Fruit fly (Drosophila melanogaster) whole organism, embryonic: ENCODE results near the gene CG15332.
A peak's percentile ranks its signal among the peaks of the same experiment; 100 is the strongest.

Experiments
- ATbp ChIP-seq: fragments of 200-800 bp; sonication (Bioruptor generic); optimal IDR thresholded peaks from 2 replicates; lab custom pipeline; 2017; ENCODE audit warnings: missing biosample characterization, mild to moderate bottlenecking, missing genetic modification characterization, missing genetic modification reagents
- Adf1 ChIP-seq: fragments of 200-800 bp; sonication (Bioruptor generic); IDR thresholded peaks from 2 replicates; pipeline ENCODE4 v1.3.6; 2022; ENCODE audit warnings: missing biosample characterization, missing genetic modification characterization
- Antp ChIP-seq: fragments of 200-800 bp; sonication (Bioruptor generic); optimal IDR thresholded peaks from 3 replicates; lab custom pipeline; 2016; ENCODE audit warnings: missing biosample characterization, missing genetic modification characterization
- Atf-2 ChIP-seq: fragments of 200-800 bp; sonication (Bioruptor generic); optimal IDR thresholded peaks from 2 replicates; lab custom pipeline; 2016; ENCODE audit warnings: missing biosample characterization, missing genetic modification characterization
- Atf3 ChIP-seq: fragments of 200-800 bp; sonication (Bioruptor generic); optimal IDR thresholded peaks from 3 replicates; lab custom pipeline; 2016; ENCODE audit warnings: missing biosample characterization, missing genetic modification characterization
- B-H2 ChIP-seq: fragments of 200-800 bp; sonication (Bioruptor generic); optimal IDR thresholded peaks from 2 replicates; lab custom pipeline; 2018; ENCODE audit warnings: missing biosample characterization, mild to moderate bottlenecking, missing genetic modification characterization
- Bgb ChIP-seq: fragments of 200-800 bp; sonication (Bioruptor generic); IDR thresholded peaks from 2 replicates; pipeline ENCODE4 v1.3.6; 2022; ENCODE audit warnings: missing biosample characterization, missing genetic modification characterization; ENCODE audit not compliant: partially characterized antibody
- C15 ChIP-seq: fragments of 200-800 bp; sonication (Bioruptor generic); IDR thresholded peaks from 3 replicates; pipeline ENCODE4 v1.3.6; 2022; ENCODE audit warnings: missing biosample characterization, missing genetic modification characterization
- CG10209 ChIP-seq: fragments of 200-800 bp; sonication (Bioruptor generic); optimal IDR thresholded peaks from 3 replicates; lab custom pipeline; 2017; ENCODE audit warnings: missing biosample characterization, mild to moderate bottlenecking, missing genetic modification characterization, missing genetic modification reagents
- CG10267 ChIP-seq: fragments of 200-800 bp; sonication (Bioruptor generic); optimal IDR thresholded peaks from 2 replicates; lab custom pipeline; 2018; ENCODE audit warnings: missing biosample characterization, mild to moderate bottlenecking, missing genetic modification characterization, moderate library complexity
- CG10462 ChIP-seq: fragments of 200-800 bp; sonication (Bioruptor generic); optimal IDR thresholded peaks from 2 replicates; lab custom pipeline; 2016; ENCODE audit warnings: missing biosample characterization, missing genetic modification characterization
- CG10565 ChIP-seq: fragments of 200-800 bp; sonication (Bioruptor generic); optimal IDR thresholded peaks from 3 replicates; lab custom pipeline; 2016; ENCODE audit warnings: missing biosample characterization, mild to moderate bottlenecking, missing genetic modification characterization
- CG12942 ChIP-seq: fragments of 200-800 bp; sonication (Bioruptor generic); optimal IDR thresholded peaks from 3 replicates; lab custom pipeline; 2016; ENCODE audit warnings: missing biosample characterization, missing genetic modification characterization
- CG1602 ChIP-seq: fragments of 200-800 bp; sonication (Bioruptor generic); optimal IDR thresholded peaks from 3 replicates; lab custom pipeline; 2016; ENCODE audit warnings: missing biosample characterization, missing genetic modification characterization
- CG16863 ChIP-seq: fragments of 200-800 bp; sonication (Bioruptor generic); optimal IDR thresholded peaks from 3 replicates; lab custom pipeline; 2016; ENCODE audit warnings: missing biosample characterization, missing genetic modification characterization
- CG1792 ChIP-seq: fragments of 200-800 bp; sonication (Bioruptor generic); optimal IDR thresholded peaks from 2 replicates; lab custom pipeline; 2016; ENCODE audit warnings: missing biosample characterization, missing genetic modification characterization
- CG2202 ChIP-seq: fragments of 200-800 bp; sonication (Bioruptor generic); optimal IDR thresholded peaks from 2 replicates; lab custom pipeline; 2018; ENCODE audit warnings: missing biosample characterization, mild to moderate bottlenecking, missing genetic modification characterization
- CG2678 ChIP-seq: fragments of 200-800 bp; sonication (Bioruptor generic); optimal IDR thresholded peaks from 3 replicates; lab custom pipeline; 2019; ENCODE audit warnings: missing biosample characterization, mild to moderate bottlenecking, missing genetic modification characterization, moderate library complexity
- CG31365 ChIP-seq: fragments of 200-800 bp; sonication (Bioruptor generic); optimal IDR thresholded peaks from 2 replicates; lab custom pipeline; 2018; ENCODE audit warnings: missing biosample characterization, mild to moderate bottlenecking, missing genetic modification characterization
- CG3281 ChIP-seq: fragments of 200-800 bp; sonication (Bioruptor generic); optimal IDR thresholded peaks from 3 replicates; lab custom pipeline; 2017; ENCODE audit warnings: missing biosample characterization, mild to moderate bottlenecking, missing genetic modification characterization
- CG4360 ChIP-seq: fragments of 200-800 bp; sonication (Bioruptor generic); IDR thresholded peaks from 2 replicates; pipeline ENCODE4 v1.3.6; 2022; ENCODE audit warnings: missing biosample characterization, missing genetic modification characterization
- CG6175 ChIP-seq: fragments of 200-800 bp; sonication (Bioruptor generic); IDR thresholded peaks from 3 replicates; pipeline ENCODE4 v1.3.6; 2022; ENCODE audit warnings: missing biosample characterization, missing genetic modification characterization
- CG8924 ChIP-seq: fragments of 200-800 bp; optimal IDR thresholded peaks from 3 replicates; lab custom pipeline; 2019; ENCODE audit warnings: missing biosample characterization, mild to moderate bottlenecking, missing genetic modification characterization, moderate library complexity
- D ChIP-seq, 2 experiments: fragments of 200-800 bp in 1 of 2; fragments of >200 bp in 1 of 2; sonication (Bioruptor generic) in 1 of 2; optimal IDR thresholded peaks; 2 replicates in 1 of 2; 3 replicates in 1 of 2; lab custom pipeline; 2017; ENCODE audit warnings: mild to moderate bottlenecking in 1 of 2, missing biosample characterization in 1 of 2, missing genetic modification characterization in 1 of 2, missing genetic modification reagents in 1 of 2
- ERR ChIP-seq: fragments of 200-800 bp; sonication (Bioruptor generic); optimal IDR thresholded peaks from 2 replicates; lab custom pipeline; 2016; ENCODE audit warnings: missing biosample characterization, missing genetic modification characterization
- Hr51 ChIP-seq, 2 experiments: fragments of 200-800 bp; sonication (Bioruptor generic); optimal IDR thresholded peaks; 2 replicates in 1 of 2; 3 replicates in 1 of 2; lab custom pipeline; 2016 to 2018; ENCODE audit warnings: missing biosample characterization in 2 of 2, missing genetic modification characterization in 2 of 2, mild to moderate bottlenecking in 1 of 2, moderate library complexity in 1 of 2
- Hsf ChIP-seq: fragments of 200-800 bp; sonication (Bioruptor generic); optimal IDR thresholded peaks from 3 replicates; lab custom pipeline; 2016; ENCODE audit warnings: missing biosample characterization, missing genetic modification characterization
- Meics ChIP-seq: fragments of 200-800 bp; sonication (Bioruptor generic); optimal IDR thresholded peaks from 2 replicates; lab custom pipeline; 2017; ENCODE audit warnings: missing biosample characterization, mild to moderate bottlenecking, missing genetic modification characterization
- Side ChIP-seq: fragments of 200-800 bp; sonication (Bioruptor generic); optimal IDR thresholded peaks from 2 replicates; lab custom pipeline; 2016; ENCODE audit warnings: missing biosample characterization, missing genetic modification characterization
- Sox100B ChIP-seq: fragments of 200-800 bp; sonication (Bioruptor generic); optimal IDR thresholded peaks from 3 replicates; lab custom pipeline; 2018; ENCODE audit warnings: missing biosample characterization, mild to moderate bottlenecking, missing genetic modification characterization
- Sry-δ ChIP-seq: fragments of 200-800 bp; sonication (Bioruptor generic); optimal IDR thresholded peaks from 2 replicates; lab custom pipeline; 2016; ENCODE audit warnings: missing biosample characterization, missing genetic modification characterization
- Ssrp ChIP-seq: fragments of 200-800 bp; sonication (Bioruptor generic); optimal IDR thresholded peaks from 2 replicates; lab custom pipeline; 2018; ENCODE audit warnings: missing biosample characterization, mild to moderate bottlenecking, missing genetic modification characterization, moderate library complexity
- Usf ChIP-seq: fragments of 200-800 bp; sonication (Bioruptor generic); optimal IDR thresholded peaks from 2 replicates; lab custom pipeline; 2017; ENCODE audit warnings: missing genotype, missing biosample characterization, missing genetic modification characterization
- ab ChIP-seq: fragments of 200-800 bp; sonication (Bioruptor generic); optimal IDR thresholded peaks from 2 replicates; lab custom pipeline; 2016; ENCODE audit warnings: missing biosample characterization, missing genetic modification characterization
- bsh ChIP-seq, 2 experiments: fragments of 200-800 bp; sonication (Bioruptor generic); optimal IDR thresholded peaks; 2 replicates each; lab custom pipeline; 2017 to 2018; ENCODE audit warnings: mild to moderate bottlenecking in 2 of 2, missing biosample characterization in 2 of 2, missing genetic modification characterization in 2 of 2, moderate library complexity in 1 of 2
- cas ChIP-seq: fragments of 200-800 bp; sonication (Bioruptor generic); IDR thresholded peaks from 2 replicates; pipeline ENCODE4 v1.3.6; 2022; ENCODE audit warnings: missing biosample characterization, missing genetic modification characterization
- chif ChIP-seq, 2 experiments: fragments of 200-800 bp; sonication (Bioruptor generic); optimal IDR thresholded peaks; 3 replicates each; lab custom pipeline; 2016; ENCODE audit warnings: missing biosample characterization in 2 of 2, missing genetic modification characterization in 2 of 2
- chm ChIP-seq: fragments of 200-800 bp; sonication (Bioruptor generic); IDR thresholded peaks from 2 replicates; pipeline ENCODE4 v1.3.6; 2022; ENCODE audit warnings: missing biosample characterization, missing genetic modification characterization
- fru ChIP-seq: fragments of >200 bp; optimal IDR thresholded peaks from 2 replicates; lab custom pipeline; 2017
- fu2 ChIP-seq: fragments of 200-800 bp; sonication (Bioruptor generic); optimal IDR thresholded peaks from 2 replicates; lab custom pipeline; 2016; ENCODE audit warnings: missing biosample characterization, missing genetic modification characterization
- gcm ChIP-seq: fragments of 200-800 bp; sonication (Bioruptor generic); optimal IDR thresholded peaks from 2 replicates; lab custom pipeline; 2019; ENCODE audit warnings: missing biosample characterization, mild to moderate bottlenecking, missing genetic modification characterization, moderate library complexity
- gfzf ChIP-seq: fragments of 200-800 bp; sonication (Bioruptor generic); optimal IDR thresholded peaks from 2 replicates; lab custom pipeline; 2016; ENCODE audit warnings: missing biosample characterization, mild to moderate bottlenecking, missing genetic modification characterization, moderate library complexity
- ind ChIP-seq: fragments of 200-800 bp; sonication (Bioruptor generic); optimal IDR thresholded peaks from 3 replicates; lab custom pipeline; 2016; ENCODE audit warnings: missing biosample characterization, missing genetic modification characterization
- lov ChIP-seq, 2 experiments: fragments of 200-800 bp in 1 of 2; fragments of >200 bp in 1 of 2; sonication (Bioruptor generic) in 1 of 2; IDR thresholded peaks in 1 of 2; optimal IDR thresholded peaks in 1 of 2; 2 replicates in 1 of 2; 3 replicates in 1 of 2; pipeline versions ENCODE4 v1.3.6 to Lab custom; 2017 to 2022; ENCODE audit warnings: missing biosample characterization in 1 of 2, missing genetic modification characterization in 1 of 2
- pho ChIP-seq: fragments of 200-800 bp; sonication (Bioruptor generic); optimal IDR thresholded peaks from 2 replicates; lab custom pipeline; 2016; ENCODE audit warnings: missing biosample characterization, missing genetic modification characterization
- tio ChIP-seq: fragments of 200-800 bp; sonication (Bioruptor generic); optimal IDR thresholded peaks from 2 replicates; lab custom pipeline; 2017; ENCODE audit warnings: missing biosample characterization, missing genetic modification characterization, inconsistent platforms
- trem ChIP-seq: fragments of 200-800 bp; optimal IDR thresholded peaks from 3 replicates; lab custom pipeline; 2019; ENCODE audit warnings: missing biosample characterization, mild to moderate bottlenecking, missing genetic modification characterization, moderate library complexity
- tup ChIP-seq: fragments of 200-800 bp; sonication (Bioruptor generic); optimal IDR thresholded peaks from 2 replicates; lab custom pipeline; 2016; ENCODE audit warnings: missing biosample characterization, mild to moderate bottlenecking, missing genetic modification characterization, moderate library complexity
- wek ChIP-seq: fragments of 200-800 bp; sonication (Bioruptor generic); optimal IDR thresholded peaks from 3 replicates; lab custom pipeline; 2018; ENCODE audit warnings: missing biosample characterization, mild to moderate bottlenecking, missing genetic modification characterization, moderate library complexity

Gene CG15332

dm6 chrX:7911983-7912630 lies 43.7 kb downstream of the CG15332 start, which contains the start of gene snz (continued):
- TF ChIP-seq trem (peak; percentile 1), Ssrp (tag; lab: Kevin White, UChicago) (no peak), chm (GFP tag; lab: Robert Waterston, UW) (no peak), CG1792 (no peak), Antp (GFP tag; lab: Kevin White, UChicago) (no peak), CG2202 (tag; lab: Kevin White, UChicago) (no peak), bsh (GFP tag; optimal IDR thresholded peaks at IDR 0.05; lab: Kevin White, UChicago) (no peak), CG16863 (GFP tag; lab: Kevin White, UChicago) (no peak), Hr51 (GFP tag; optimal IDR thresholded peaks at IDR 0.05; lab: Kevin White, UChicago) (no peak), wek (GFP tag; lab: Kevin White, UChicago) (no peak), CG12942 (GFP tag; lab: Kevin White, UChicago) (no peak), Sry-δ (GFP tag; lab: Kevin White, UChicago) (peak; percentile 74), ERR (no peak), Usf (GFP tag; lab: Kevin White, UChicago) (no peak), CG2678 (tag; lab: Kevin White, UChicago) (no peak), pho (GFP tag; lab: Kevin White, UChicago) (no peak)

DNA sequence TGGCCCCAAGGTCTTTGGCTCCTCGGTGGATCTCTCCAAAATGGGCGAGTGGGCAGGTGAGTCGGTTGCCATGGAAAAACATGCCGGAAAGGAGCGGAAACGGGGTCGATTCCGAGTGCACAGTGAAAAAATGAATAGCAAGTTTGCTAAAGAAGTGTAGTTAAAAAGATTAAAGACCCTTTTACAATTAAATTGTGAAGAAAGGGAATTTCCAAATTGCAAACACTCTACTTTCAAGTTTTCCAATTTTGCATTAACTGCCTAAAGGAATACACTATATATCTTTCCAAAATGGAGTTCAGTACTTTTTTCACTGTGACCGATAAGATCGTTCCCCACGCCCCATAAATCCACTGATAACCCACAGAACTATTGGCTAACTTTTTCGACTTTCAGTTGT lies 46.3 kb downstream of the CG15332 start:
- peak; percentile 12 for TF ChIP-seq ind
- TF ChIP-seq gcm = no peak
- no peak for TF ChIP-seq CG10209
- TF ChIP-seq Meics = peak; percentile 42
- no peak for TF ChIP-seq CG8924 (tag; lab: Kevin White, UChicago)
- no peak for TF ChIP-seq Atf3 (GFP tag; lab: Kevin White, UChicago)
- TF ChIP-seq Adf1 (GFP tag; lab: Robert Waterston, UW) = no peak
- TF ChIP-seq B-H2 (GFP tag; lab: Kevin White, UChicago) = no peak
- TF ChIP-seq ab (GFP tag; lab: Kevin White, UChicago) = no peak
- TF ChIP-seq CG3281 = peak; percentile 14
- TF ChIP-seq CG6175 (GFP tag; lab: Robert Waterston, UW) = no peak
- TF ChIP-seq CG31365 (tag; lab: Kevin White, UChicago) = no peak
- no peak for TF ChIP-seq D (optimal IDR thresholded peaks at IDR 0.05; lab: Kevin White, UChicago)
- TF ChIP-seq D (GFP tag; optimal IDR thresholded peaks at IDR 0.05; lab: Kevin White, UChicago) = no peak
- TF ChIP-seq lov (optimal IDR thresholded peaks at IDR 0.05; lab: Kevin White, UChicago) = no peak
- TF ChIP-seq lov (GFP tag; IDR thresholded peaks at IDR 0.05; lab: Robert Waterston, UW) = no peak
- no peak for TF ChIP-seq CG10267
- TF ChIP-seq gfzf (GFP tag; lab: Kevin White, UChicago) = no peak
- no peak for TF ChIP-seq tup (GFP tag; lab: Kevin White, UChicago)
- TF ChIP-seq CG1602 = no peak
- TF ChIP-seq tio (GFP tag; lab: Kevin White, UChicago) = no peak
- TF ChIP-seq cas (GFP tag; lab: Robert Waterston, UW) = no peak
- TF ChIP-seq CG10565 = no peak
- no peak for TF ChIP-seq fu2 (GFP tag; lab: Kevin White, UChicago)
- no peak for TF ChIP-seq fru
- no peak for TF ChIP-seq Hsf
- TF ChIP-seq chif (GFP tag; optimal IDR thresholded peaks at IDR 0.05; lab: Kevin White, UChicago) = no peak
- TF ChIP-seq ATbp (GFP tag; lab: Kevin White, UChicago) = peak; percentile 27
- no peak for TF ChIP-seq C15 (GFP tag; lab: Robert Waterston, UW)
- TF ChIP-seq Sox100B (GFP tag; lab: Kevin White, UChicago) = no peak
- no peak for TF ChIP-seq Side (GFP tag; lab: Kevin White, UChicago)
- TF ChIP-seq Atf-2 (GFP tag; lab: Kevin White, UChicago) = no peak
- TF ChIP-seq CG10462 = no peak
- TF ChIP-seq Bgb (GFP tag; lab: Robert Waterston, UW) = no peak
- TF ChIP-seq CG4360 (GFP tag; lab: Robert Waterston, UW) = no peak
